Worm (Caenorhabditis elegans): ENCODE data around the gene slc-17.3.

Gene slc-17.3

ce11 chrIII:7865238-7865761, at the start of gene slc-17.3:
Gene slc-17.3 (minus strand): TSS chrIII:7865288.
- no peak for TF ChIP-seq unc-62 (GFP tag; optimal IDR thresholded peaks at IDR 0.05)

ce11 chrIII:7913488-7913887, 48.4 kb upstream of the slc-17.3 start, which contains the start of gene ZK688.12:
Gene ZK688.12 (minus strand): TSS chrIII:7913588.
- no peak for TF ChIP-seq unc-62 (GFP tag; optimal IDR thresholded peaks at IDR 0.05)

ce11 chrIII:7911621-7912020, 46.5 kb upstream of the slc-17.3 start, which contains the start of gene ZK688.7:
Gene ZK688.7 (minus strand): TSS chrIII:7911634.
- TF ChIP-seq unc-62 (GFP tag; optimal IDR thresholded peaks at IDR 0.05), result no peak

- TF ChIP-seq unc-62 (GFP tag; optimal IDR thresholded peaks at IDR 0.05), result no peak
Measured at ce11 chrIII:7909263-7909662, 44.2 kb upstream of the slc-17.3 start, which contains the start of gene ZK688.1. Gene ZK688.1 (plus strand): TSS chrIII:7909563.

ce11 chrIII:7907515-7907914, 42.4 kb upstream of the slc-17.3 start, which contains the start of gene pcp-5:
Gene pcp-5 (minus strand): TSS chrIII:7907615.
- no peak for TF ChIP-seq unc-62 (GFP tag; optimal IDR thresholded peaks at IDR 0.05)

ce11 chrIII:7903427-7903826, 38.3 kb upstream of the slc-17.3 start:
- TF ChIP-seq unc-62 (GFP tag; optimal IDR thresholded peaks at IDR 0.05), result no peak

ce11 chrIII:7900733-7901132, 35.6 kb upstream of the slc-17.3 start, which contains the start of gene best-24:
Gene best-24 (plus strand): TSS chrIII:7901033.
- TF ChIP-seq unc-62 (GFP tag; optimal IDR thresholded peaks at IDR 0.05), result no peak

ce11 chrIII:7897733-7898132, 32.6 kb upstream of the slc-17.3 start:
- TF ChIP-seq unc-62 (GFP tag; optimal IDR thresholded peaks at IDR 0.05), result no peak

- TF ChIP-seq unc-62 (GFP tag; optimal IDR thresholded peaks at IDR 0.05), result no peak
Measured at ce11 chrIII:7896925-7897324, 31.8 kb upstream of the slc-17.3 start, which contains the start of gene ZK688.10. Gene ZK688.10 (minus strand): TSS chrIII:7897025.

- no peak for TF ChIP-seq unc-62 (GFP tag; optimal IDR thresholded peaks at IDR 0.05)
Measured at ce11 chrIII:7894724-7895123, 29.6 kb upstream of the slc-17.3 start, which contains the start of gene ZK688.4. Gene ZK688.4 (plus strand): TSS chrIII:7895024.

- TF ChIP-seq unc-62 (GFP tag; optimal IDR thresholded peaks at IDR 0.05), result no peak
Measured at ce11 chrIII:7893224-7893623, 28.1 kb upstream of the slc-17.3 start.

ce11 chrIII:7892333-7892732, 27.2 kb upstream of the slc-17.3 start:
- no peak for TF ChIP-seq unc-62 (GFP tag; optimal IDR thresholded peaks at IDR 0.05)

- TF ChIP-seq unc-62 (GFP tag; optimal IDR thresholded peaks at IDR 0.05), result no peak
Measured at ce11 chrIII:7891573-7892306, 26.7 kb upstream of the slc-17.3 start, which contains the start of the genes ZK688.5 and fahd-1. Gene ZK688.5 (minus strand): TSS chrIII:7891623. Gene fahd-1 (plus strand): TSS chrIII:7892256.

ce11 chrIII:7889036-7889435, 23.9 kb upstream of the slc-17.3 start:
- TF ChIP-seq unc-62 (GFP tag; optimal IDR thresholded peaks at IDR 0.05), result no peak

ce11 chrIII:7884863-7885262, 19.8 kb upstream of the slc-17.3 start, which contains the start of gene ZK688.11:
Gene ZK688.11 (minus strand): TSS chrIII:7884963.
- no peak for TF ChIP-seq unc-62 (GFP tag; optimal IDR thresholded peaks at IDR 0.05)

ce11 chrIII:7882900-7883299, 17.8 kb upstream of the slc-17.3 start, which contains the start of gene ZK688.9:
Gene ZK688.9 (minus strand): TSS chrIII:7883000.
- no peak for TF ChIP-seq unc-62 (GFP tag; optimal IDR thresholded peaks at IDR 0.05)

All from whole organism, dauer.